Fruit fly (Drosophila melanogaster): ENCODE measurements around the gene Mst87F.

Gene Mst87F

DNA sequence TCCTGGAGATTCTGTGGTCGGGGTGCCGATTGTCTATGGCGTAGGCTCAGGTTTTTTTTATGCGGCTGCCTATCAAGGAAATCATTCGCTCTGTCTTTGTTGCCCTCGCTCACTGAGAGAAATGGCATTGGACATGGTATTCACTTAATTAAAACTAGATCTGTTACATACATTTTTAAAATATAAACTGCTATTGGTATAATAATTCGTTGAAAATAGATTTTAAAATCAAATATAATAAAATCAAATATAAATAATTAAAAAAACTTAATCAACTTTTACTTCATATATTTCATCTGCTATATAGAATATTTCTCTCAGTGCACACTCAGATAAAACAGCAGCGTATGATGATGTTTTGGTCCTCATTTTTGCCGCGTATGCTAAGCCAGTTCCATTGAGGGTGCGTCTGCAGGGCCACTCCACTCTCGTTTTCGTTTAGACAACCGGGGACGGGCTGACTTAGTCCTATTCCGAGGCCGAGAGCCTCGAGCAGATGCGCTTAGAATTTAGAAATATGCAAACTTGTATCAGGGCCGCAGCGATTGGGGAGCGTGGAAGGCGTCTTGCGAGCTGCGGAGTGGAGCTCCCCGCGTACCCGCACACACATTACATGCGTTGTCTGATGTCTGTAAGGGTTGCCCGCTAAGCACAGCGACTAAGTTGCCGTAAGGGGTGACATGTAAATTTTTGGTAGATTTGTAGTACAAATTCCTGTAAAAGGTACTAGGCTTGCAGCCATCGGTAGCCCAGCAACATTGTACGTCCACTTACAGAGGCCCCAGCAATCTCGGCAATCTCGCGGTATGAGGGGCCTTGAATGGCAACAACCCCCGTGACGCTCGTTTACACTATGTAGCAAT lies 28.0 kb downstream of the Mst87F start (continued):
- no peak for TF ChIP-seq CG1792 (GFP tag; optimal IDR thresholded peaks at IDR 0.05)
- no peak for TF ChIP-seq pho (GFP tag; optimal IDR thresholded peaks at IDR 0.05)
- TF ChIP-seq CG13424 (tag; optimal IDR thresholded peaks at IDR 0.05), result peak; percentile 50
- TF ChIP-seq Hr3 (GFP tag; optimal IDR thresholded peaks at IDR 0.05), result peak; percentile 19
- no peak for TF ChIP-seq ERR (GFP tag; optimal IDR thresholded peaks at IDR 0.05)
- no peak for TF ChIP-seq bcd (GFP tag; optimal IDR thresholded peaks at IDR 0.05)
- peak; percentile 77 for TF ChIP-seq gem (tag; optimal IDR thresholded peaks at IDR 0.05)
- 0 out of 2 replicates have a peak, but pooled peaks have one; percentile 17 for TF ChIP-seq unc-4 (GFP tag; IDR thresholded peaks at IDR 0.05; ENCODE audit: partially characterized antibody)
- TF ChIP-seq jumu (GFP tag; optimal IDR thresholded peaks at IDR 0.05), result no peak
- TF ChIP-seq CG14710 (tag; optimal IDR thresholded peaks at IDR 0.05), result peak; percentile 64
- peak; percentile 23; the same call in 1 of the 2 replicates for TF ChIP-seq vvl (GFP tag; IDR thresholded peaks at IDR 0.05)
- no peak for TF ChIP-seq Dip2 (GFP tag; IDR thresholded peaks at IDR 0.05)
- no peak for TF ChIP-seq CG4820 (GFP tag; optimal IDR thresholded peaks at IDR 0.05)
- TF ChIP-seq grau (tag; optimal IDR thresholded peaks at IDR 0.05), result peak; percentile 62
- no peak for TF ChIP-seq her (GFP tag; optimal IDR thresholded peaks at IDR 0.05)
- TF ChIP-seq sqz (GFP tag; optimal IDR thresholded peaks at IDR 0.05), result peak; percentile 76
- TF ChIP-seq fd102C (GFP tag; optimal IDR thresholded peaks at IDR 0.05), result peak; percentile 2
- peak; percentile 45 for TF ChIP-seq CG10209 (GFP tag; optimal IDR thresholded peaks at IDR 0.05)
- TF ChIP-seq CG3281 (GFP tag; optimal IDR thresholded peaks at IDR 0.05), result peak; percentile 4
- peak; percentile 18 for TF ChIP-seq ac (GFP tag; optimal IDR thresholded peaks at IDR 0.05)
- peak; percentile 49 for TF ChIP-seq dmrt99B (tag; optimal IDR thresholded peaks at IDR 0.05)
- peak; percentile 54 for TF ChIP-seq sens (GFP tag)
- TF ChIP-seq hb (GFP tag; IDR thresholded peaks at IDR 0.05; ENCODE audit: partially characterized antibody), result no peak
- no peak for TF ChIP-seq Optix (GFP tag; IDR thresholded peaks at IDR 0.05)
- TF ChIP-seq CG1602 (GFP tag; optimal IDR thresholded peaks at IDR 0.05), result peak; percentile 9
- peak; percentile 40 for TF ChIP-seq CG8388 (GFP tag; optimal IDR thresholded peaks at IDR 0.05)
- TF ChIP-seq hth (optimal IDR thresholded peaks at IDR 0.05), result no peak
- TF ChIP-seq CG15073 (GFP tag; optimal IDR thresholded peaks at IDR 0.05), result no peak
- TF ChIP-seq Vsx1 (GFP tag; optimal IDR thresholded peaks at IDR 0.05), result peak; percentile 13
- TF ChIP-seq CG7745 (tag; optimal IDR thresholded peaks at IDR 0.05), result no peak
- TF ChIP-seq CG6813 (GFP tag; optimal IDR thresholded peaks at IDR 0.05), result peak; percentile 55
- TF ChIP-seq Oli (tag; optimal IDR thresholded peaks at IDR 0.05), result peak; percentile 41
- TF ChIP-seq CG16815 (GFP tag; optimal IDR thresholded peaks at IDR 0.05), result peak; percentile 24
- no peak for TF ChIP-seq usp (GFP tag; optimal IDR thresholded peaks at IDR 0.05)
- TF ChIP-seq GATAe (GFP tag; conservative IDR thresholded peaks at IDR 0.05), result no peak
- no peak for TF ChIP-seq H15 (GFP tag; IDR thresholded peaks at IDR 0.05)
- TF ChIP-seq Doc3 (GFP tag; IDR thresholded peaks at IDR 0.05; ENCODE audit: partially characterized antibody), result no peak
- TF ChIP-seq Xrp1 (GFP tag; IDR thresholded peaks at IDR 0.05), result peak; percentile 68; the same call in 1 of the 2 replicates
- peak; percentile 19 for TF ChIP-seq pros (GFP tag; optimal IDR thresholded peaks at IDR 0.05)
- peak; percentile 34 for TF ChIP-seq fd96Cb (tag; optimal IDR thresholded peaks at IDR 0.05)
- no peak for TF ChIP-seq run (tag; optimal IDR thresholded peaks at IDR 0.05)
- no peak for TF ChIP-seq Ada2b (GFP tag; IDR thresholded peaks at IDR 0.05)
- TF ChIP-seq CG10267 (tag; optimal IDR thresholded peaks at IDR 0.05), result peak; percentile 72
- no peak for TF ChIP-seq hkb (optimal IDR thresholded peaks at IDR 0.05)
- 0 out of 2 replicates have a peak, but pooled peaks have one; percentile 25 for TF ChIP-seq hkb (GFP tag; IDR thresholded peaks at IDR 0.05)
- TF ChIP-seq lab (GFP tag; optimal IDR thresholded peaks at IDR 0.05), result peak; percentile 52
- no peak for TF ChIP-seq CG17186 (GFP tag; optimal IDR thresholded peaks at IDR 0.05)
- no peak for TF ChIP-seq D (optimal IDR thresholded peaks at IDR 0.05)
- TF ChIP-seq D (GFP tag; optimal IDR thresholded peaks at IDR 0.05), result peak; percentile 48
